Worm (Caenorhabditis elegans): ENCODE data around the gene Y54E2A.8.

Gene Y54E2A.8

DNA sequence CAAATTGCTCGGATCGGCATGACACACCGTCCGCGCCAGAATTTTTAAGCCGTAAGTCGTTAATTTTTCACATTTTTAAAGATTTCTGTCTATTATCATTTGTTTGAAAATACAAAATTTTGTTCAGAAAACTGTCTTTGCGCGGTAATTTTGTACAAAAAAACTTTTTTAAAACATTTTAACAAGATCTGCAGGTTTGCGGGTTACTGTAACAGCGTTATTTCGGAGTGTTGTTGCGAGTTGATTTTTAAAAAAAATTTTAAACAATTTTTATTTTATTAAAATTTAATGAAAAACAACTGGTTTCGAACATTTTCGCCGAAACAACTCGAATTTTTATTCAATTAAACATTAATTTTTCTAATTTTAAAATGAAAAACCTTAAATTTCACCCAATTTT lies 35.0 kb downstream of the Y54E2A.8 start:
- no peak for TF ChIP-seq W03F9.2 (tag; optimal IDR thresholded peaks at IDR 0.05)

DNA sequence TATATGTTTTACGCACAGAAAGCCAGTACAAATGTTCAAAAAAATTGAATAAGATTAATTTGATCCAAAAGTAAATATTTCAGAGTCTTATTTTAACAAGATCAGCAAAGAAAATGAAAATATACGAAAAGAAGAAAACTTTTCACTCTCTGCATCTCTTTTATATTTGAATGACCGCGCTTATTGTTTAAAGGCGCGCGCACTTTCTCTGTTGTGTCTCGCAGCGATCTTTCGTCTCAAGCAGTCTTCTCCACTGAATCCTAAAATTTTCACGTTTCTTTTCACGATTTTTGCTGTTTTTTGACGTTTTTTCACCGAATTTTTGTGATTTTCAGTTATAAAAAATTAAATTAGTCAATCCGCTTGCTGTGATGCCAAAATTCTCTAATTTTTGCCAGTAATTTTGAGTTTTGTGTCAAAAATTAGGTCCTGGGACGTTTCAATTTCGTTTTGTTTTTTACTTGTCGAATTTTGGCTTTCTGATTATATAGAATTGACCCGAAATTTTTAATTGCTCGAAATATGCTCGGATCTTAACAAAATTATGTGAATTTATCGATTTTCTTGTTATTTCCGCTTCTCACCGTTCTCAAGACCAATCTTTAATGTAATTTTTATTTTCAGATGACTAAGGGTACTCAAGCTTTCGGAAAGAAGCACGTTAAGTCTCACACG lies 36.9 kb downstream of the Y54E2A.8 start, which contains the start of gene W01D2.1:
W01D2.1 (plus strand) TSS at position 625 of the 675 bp plus-strand sequence.
- no peak for TF ChIP-seq dao-5 (tag; optimal IDR thresholded peaks at IDR 0.05)
- peak; percentile 24 for TF ChIP-seq W03F9.2 (tag; optimal IDR thresholded peaks at IDR 0.05)

DNA sequence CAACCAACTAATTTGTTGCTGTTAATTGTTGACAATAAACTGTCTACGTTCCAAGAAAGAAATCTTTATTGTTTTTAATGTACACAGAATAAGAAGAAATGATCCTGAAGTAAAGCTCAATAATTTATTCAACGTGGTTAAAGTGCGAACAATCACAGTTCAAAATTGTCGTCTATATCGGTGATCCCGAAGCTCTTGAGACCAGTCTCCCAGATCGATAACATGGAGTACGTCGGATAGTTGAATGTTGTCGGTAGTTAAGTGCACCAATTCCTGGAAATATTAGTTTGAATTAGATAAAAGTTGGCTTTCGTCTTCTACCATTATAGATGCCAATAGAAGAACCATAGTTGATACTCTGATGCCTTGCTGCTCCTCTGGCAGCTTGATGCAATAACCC lies 37.9 kb downstream of the Y54E2A.8 start:
- no peak for TF ChIP-seq W03F9.2 (tag; optimal IDR thresholded peaks at IDR 0.05)
- no peak for TF ChIP-seq dao-5 (tag; optimal IDR thresholded peaks at IDR 0.05)
- TF ChIP-seq him-1 (tag; optimal IDR thresholded peaks at IDR 0.05): no peak

DNA sequence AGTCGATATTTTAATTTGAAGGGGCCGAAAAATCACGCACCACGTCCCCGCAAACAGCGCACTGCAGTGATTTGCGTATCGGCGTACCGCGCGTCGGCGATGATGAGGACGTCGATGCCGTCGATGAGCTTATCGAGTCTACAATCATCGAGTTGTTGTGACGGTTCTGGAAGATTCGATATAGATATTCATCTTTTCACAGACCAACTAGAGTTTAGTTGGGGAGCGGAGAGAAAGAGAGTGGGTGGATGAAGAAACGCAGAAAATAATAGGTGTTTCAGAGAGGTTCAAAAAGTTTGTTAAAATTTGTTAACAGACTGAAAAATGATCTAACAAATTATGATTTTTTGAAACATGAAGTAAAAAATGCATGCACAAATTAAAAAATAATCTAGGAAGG lies 40.2 kb downstream of the Y54E2A.8 start, which contains the start of gene nhr-61:
nhr-61 (minus strand) TSS at position 168 of the 400 bp plus-strand sequence.
- TF ChIP-seq W03F9.2 (tag; optimal IDR thresholded peaks at IDR 0.05) (no peak), him-1 (tag; optimal IDR thresholded peaks at IDR 0.05) (no peak), dao-5 (tag; optimal IDR thresholded peaks at IDR 0.05) (no peak)

DNA sequence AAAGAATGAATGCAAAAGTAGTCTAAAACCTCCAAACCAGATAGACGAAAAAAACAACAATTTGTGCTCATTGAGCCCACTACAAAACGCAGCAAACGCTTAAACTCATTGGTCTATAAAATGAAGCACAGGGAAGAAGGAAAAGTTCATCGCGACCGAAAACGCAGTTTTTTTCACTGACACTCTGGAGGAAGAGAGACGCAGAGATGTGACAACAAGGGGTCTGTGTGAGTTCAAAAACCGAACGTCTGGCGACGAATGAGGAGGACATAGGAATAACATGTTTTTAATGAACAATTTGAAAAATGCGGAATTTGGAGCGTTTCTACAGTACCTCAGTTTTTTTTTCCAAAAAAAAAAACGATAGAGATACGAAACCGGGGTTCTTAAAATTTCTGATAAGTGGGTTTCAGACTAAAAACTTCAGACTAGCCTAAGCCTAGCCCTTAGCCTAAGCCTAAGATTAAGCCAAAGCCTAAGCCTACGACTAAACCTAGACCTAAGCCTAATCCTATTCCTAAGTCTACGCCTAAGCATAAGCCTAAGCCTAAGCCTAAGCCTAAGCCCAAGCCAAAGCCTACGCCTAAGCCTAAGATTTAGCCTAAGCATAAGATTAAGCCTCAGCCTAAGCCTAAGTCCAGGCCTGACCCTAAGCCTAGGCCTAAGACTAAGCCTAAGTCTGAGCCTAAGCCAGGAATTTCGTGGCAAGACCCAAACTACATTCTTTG lies 41.3 kb downstream of the Y54E2A.8 start:
- no peak for TF ChIP-seq dao-5 (tag; optimal IDR thresholded peaks at IDR 0.05)
- TF ChIP-seq him-1 (tag; optimal IDR thresholded peaks at IDR 0.05): no peak
- no peak for TF ChIP-seq W03F9.2 (tag; optimal IDR thresholded peaks at IDR 0.05)

DNA sequence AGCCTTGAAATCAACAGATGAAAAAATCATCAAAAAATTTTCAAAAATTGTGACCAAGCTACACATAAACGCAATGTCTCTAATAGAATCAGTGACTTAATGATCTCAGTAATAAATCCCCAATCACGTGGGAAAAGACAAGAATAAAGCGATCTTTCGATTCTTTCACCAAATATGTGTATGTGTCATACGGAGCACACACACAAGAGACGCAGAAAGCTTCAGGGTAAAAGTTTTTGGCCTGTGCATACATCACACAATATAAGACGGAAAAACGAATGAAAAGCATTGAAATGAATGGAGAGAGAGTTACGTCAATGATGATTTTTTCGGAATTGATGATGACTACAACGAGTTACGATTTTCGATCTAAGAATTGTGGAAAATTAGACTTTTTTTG lies 42.3 kb downstream of the Y54E2A.8 start:
- TF ChIP-seq dao-5 (tag; optimal IDR thresholded peaks at IDR 0.05) (no peak), him-1 (tag; optimal IDR thresholded peaks at IDR 0.05) (no peak), W03F9.2 (tag; optimal IDR thresholded peaks at IDR 0.05) (no peak)

DNA sequence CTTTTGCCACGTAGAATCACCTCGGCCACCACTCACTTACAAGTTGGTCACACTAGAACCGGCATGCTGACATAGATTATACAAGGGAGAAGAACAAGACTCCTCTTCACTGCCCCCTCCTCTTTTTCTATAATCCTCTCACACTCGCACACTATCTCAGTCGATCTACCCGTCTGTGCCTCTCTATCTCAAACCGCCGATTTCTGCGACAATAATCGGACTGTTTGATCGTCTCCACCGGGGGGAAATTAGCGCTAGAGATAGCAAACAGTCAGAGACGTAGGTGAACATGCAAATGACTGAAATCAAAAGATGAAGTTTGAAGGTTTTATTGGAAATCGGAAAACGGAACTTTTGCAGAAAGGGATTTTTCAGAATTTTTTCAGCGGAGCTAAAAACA lies 44.3 kb downstream of the Y54E2A.8 start:
- TF ChIP-seq dao-5 (tag; optimal IDR thresholded peaks at IDR 0.05) (no peak), him-1 (tag; optimal IDR thresholded peaks at IDR 0.05) (no peak), W03F9.2 (tag; optimal IDR thresholded peaks at IDR 0.05) (no peak)

DNA sequence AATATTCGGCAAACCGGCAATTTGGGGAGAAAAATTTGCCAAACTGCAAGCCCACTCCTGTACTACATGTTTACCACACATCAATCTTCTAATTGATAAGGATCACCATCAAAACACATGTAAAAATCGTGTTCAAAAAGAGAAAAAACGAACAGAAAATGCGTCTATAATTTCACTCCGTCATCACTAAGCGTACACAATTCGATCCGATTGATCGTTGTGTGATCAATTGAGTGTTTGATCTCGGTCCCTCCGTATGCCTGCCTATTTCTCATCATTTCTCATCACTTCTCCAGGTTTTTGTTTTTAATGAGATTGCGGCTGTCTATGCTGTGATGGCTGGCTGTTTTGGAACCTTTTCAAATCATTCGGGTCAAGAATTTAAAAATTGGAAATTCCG lies 47.3 kb downstream of the Y54E2A.8 start:
- TF ChIP-seq him-1 (tag; optimal IDR thresholded peaks at IDR 0.05) (no peak), W03F9.2 (tag; optimal IDR thresholded peaks at IDR 0.05) (no peak), dao-5 (tag; optimal IDR thresholded peaks at IDR 0.05) (no peak)

DNA sequence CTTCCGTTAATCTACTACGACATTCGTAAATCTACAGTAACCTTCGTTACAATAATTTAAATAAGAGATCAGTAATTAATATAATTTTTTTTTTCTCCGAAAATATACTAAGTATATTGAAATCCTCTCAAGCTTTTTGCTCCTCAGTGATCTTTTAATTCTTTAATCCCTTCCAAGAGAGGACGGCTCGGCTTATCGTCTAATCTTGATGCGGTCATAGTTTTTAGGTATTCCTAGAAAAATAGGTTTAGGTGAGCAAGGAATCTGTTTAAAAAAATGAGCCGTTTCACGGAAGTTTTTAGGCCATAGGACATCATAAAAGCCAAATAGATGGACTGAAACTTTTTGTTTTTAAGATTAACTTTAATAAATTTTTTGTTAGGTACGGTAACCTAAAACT lies 53.9 kb downstream of the Y54E2A.8 start:
- TF ChIP-seq dao-5 (tag; optimal IDR thresholded peaks at IDR 0.05) (no peak), him-1 (tag; optimal IDR thresholded peaks at IDR 0.05) (no peak), W03F9.2 (tag; optimal IDR thresholded peaks at IDR 0.05) (no peak)
